Worm (Caenorhabditis elegans) whole organism, mixed stage, embryonic: Measurements from ENCODE around the gene osgn-1.

Source experiments
- M03D4.4 ChIP-seq: sonication (generic microtip); optimal IDR thresholded peaks from 2 replicates; lab custom pipeline; 2017; ENCODE audit warnings: mild to moderate bottlenecking, missing genetic modification characterization, missing compliant biosample characterization
- bed-3 ChIP-seq: fragments of 200-800 bp; sonication (Bioruptor generic); optimal IDR thresholded peaks from 3 replicates; lab custom pipeline; 2018; ENCODE audit warnings: mild to moderate bottlenecking, missing genetic modification characterization, moderate library complexity, missing compliant biosample characterization
- blmp-1 ChIP-seq: fragments of 150-350 bp; optimal IDR thresholded peaks from 2 replicates; lab custom pipeline; 2014; ENCODE audit warnings: missing biosample characterization, missing genetic modification characterization
- ceh-43 ChIP-seq: fragments of 200-800 bp; sonication (Bioruptor generic); optimal IDR thresholded peaks from 2 replicates; lab custom pipeline; 2018; ENCODE audit warnings: mild to moderate bottlenecking, missing genetic modification characterization, moderate library complexity, missing compliant biosample characterization
- ceh-83 ChIP-seq: fragments of 200-800 bp; sonication (Bioruptor generic); optimal IDR thresholded peaks from 2 replicates; lab custom pipeline; 2018; ENCODE audit warnings: mild to moderate bottlenecking, missing genetic modification characterization, missing compliant biosample characterization
- ces-1 ChIP-seq: fragments of 150-350 bp; optimal IDR thresholded peaks from 2 replicates; lab custom pipeline; 2014; ENCODE audit warnings: missing biosample characterization, missing genetic modification reagents, missing genetic modification characterization
- cnd-1 ChIP-seq: fragments of 200-800 bp; sonication (Bioruptor generic); optimal IDR thresholded peaks from 2 replicates; lab custom pipeline; 2018; ENCODE audit warnings: mild to moderate bottlenecking, missing genetic modification characterization, missing compliant biosample characterization
- drap-1 ChIP-seq: fragments of 200-800 bp; sonication (Bioruptor generic); optimal IDR thresholded peaks from 3 replicates; lab custom pipeline; 2018; ENCODE audit warnings: mild to moderate bottlenecking, missing genetic modification characterization, missing compliant biosample characterization
- elt-1 ChIP-seq: sonication (generic microtip); optimal IDR thresholded peaks from 2 replicates; lab custom pipeline; 2017; ENCODE audit warnings: missing genetic modification characterization, mild to moderate bottlenecking, missing compliant biosample characterization, antibody characterized with exemption, moderate library complexity, borderline replicate concordance; ENCODE audit not compliant: insufficient read depth
- elt-3 ChIP-seq: fragments of 150-350 bp; optimal IDR thresholded peaks from 2 replicates; lab custom pipeline; 2014; ENCODE audit warnings: missing biosample characterization, missing genetic modification characterization
- flh-1 ChIP-seq: fragments of 200-800 bp; sonication (Bioruptor generic); optimal IDR thresholded peaks from 2 replicates; lab custom pipeline; 2018; ENCODE audit warnings: mild to moderate bottlenecking, missing genetic modification characterization, moderate library complexity, missing compliant biosample characterization
- ham-2 ChIP-seq: fragments of 200-800 bp; sonication (Bioruptor generic); optimal IDR thresholded peaks from 2 replicates; lab custom pipeline; 2018; ENCODE audit warnings: mild to moderate bottlenecking, missing genetic modification characterization, missing compliant biosample characterization
- hlh-1 ChIP-seq: fragments of 150-350 bp; optimal IDR thresholded peaks from 2 replicates; lab custom pipeline; 2014; ENCODE audit warnings: missing biosample characterization, missing genetic modification reagents, missing genetic modification characterization
- lin-13 ChIP-seq: fragments of 150-350 bp; optimal IDR thresholded peaks from 2 replicates; lab custom pipeline; 2014; ENCODE audit warnings: missing biosample characterization, missing genetic modification characterization
- lin-32 ChIP-seq: fragments of 200-800 bp; sonication (Bioruptor generic); optimal IDR thresholded peaks from 2 replicates; lab custom pipeline; 2018; ENCODE audit warnings: mild to moderate bottlenecking, missing genetic modification characterization, missing compliant biosample characterization
- lsy-2 ChIP-seq: fragments of 150-350 bp; optimal IDR thresholded peaks from 2 replicates; lab custom pipeline; 2014; ENCODE audit warnings: missing biosample characterization, missing genetic modification characterization
- mab-5 ChIP-seq: fragments of 150-350 bp; optimal IDR thresholded peaks from 2 replicates; lab custom pipeline; 2014; ENCODE audit warnings: missing biosample characterization, missing genetic modification characterization
- mep-1 ChIP-seq: fragments of 150-350 bp; optimal IDR thresholded peaks from 2 replicates; lab custom pipeline; 2017; ENCODE audit warnings: missing biosample characterization, missing genetic modification reagents, missing genetic modification characterization, inconsistent platforms
- mls-2 ChIP-seq: sonication (generic microtip); optimal IDR thresholded peaks from 2 replicates; lab custom pipeline; 2016; ENCODE audit warnings: mild to moderate bottlenecking, missing genetic modification characterization, moderate library complexity, missing compliant biosample characterization
- nhr-12 ChIP-seq: fragments of 150-350 bp; optimal IDR thresholded peaks from 2 replicates; lab custom pipeline; 2014; ENCODE audit warnings: missing biosample characterization, missing genetic modification characterization
- nhr-2 ChIP-seq: fragments of 150-350 bp; optimal IDR thresholded peaks from 2 replicates; lab custom pipeline; 2014; ENCODE audit warnings: missing biosample characterization, missing genetic modification characterization
- nhr-237 ChIP-seq: fragments of 150-350 bp; optimal IDR thresholded peaks from 2 replicates; lab custom pipeline; 2014; ENCODE audit warnings: missing biosample characterization, missing genetic modification characterization
- nhr-28 ChIP-seq: fragments of 150-350 bp; optimal IDR thresholded peaks from 2 replicates; lab custom pipeline; 2014; ENCODE audit warnings: missing biosample characterization, missing genetic modification characterization
- nhr-76 ChIP-seq: sonication (generic microtip); optimal IDR thresholded peaks from 2 replicates; lab custom pipeline; 2017; ENCODE audit warnings: missing biosample characterization, missing genetic modification characterization
- snpc-4 ChIP-seq: fragments of 150-350 bp; optimal IDR thresholded peaks from 2 replicates; lab custom pipeline; 2014; ENCODE audit warnings: missing biosample characterization, missing genetic modification characterization
- sptf-1 ChIP-seq: sonication (generic microtip); optimal IDR thresholded peaks from 2 replicates; lab custom pipeline; 2017; ENCODE audit warnings: mild to moderate bottlenecking, missing genetic modification characterization, moderate library complexity, missing compliant biosample characterization
- tbx-8 ChIP-seq: fragments of 200-800 bp; sonication (Bioruptor generic); optimal IDR thresholded peaks from 2 replicates; lab custom pipeline; 2018; ENCODE audit warnings: mild to moderate bottlenecking, missing genetic modification characterization, moderate library complexity, missing compliant biosample characterization
- unc-39 ChIP-seq: fragments of 150-350 bp; optimal IDR thresholded peaks from 2 replicates; lab custom pipeline; 2014; ENCODE audit warnings: missing biosample characterization, missing genetic modification characterization
- unc-62 ChIP-seq: fragments of 150-350 bp; optimal IDR thresholded peaks from 2 replicates; lab custom pipeline; 2014; ENCODE audit warnings: missing biosample characterization, missing genetic modification reagents, missing genetic modification characterization
- zip-8 ChIP-seq: fragments of 150-350 bp; optimal IDR thresholded peaks from 2 replicates; lab custom pipeline; 2014; ENCODE audit warnings: missing biosample characterization, missing genetic modification characterization

Gene osgn-1

ce11 chrIV:4227917-4228316 lies 20.7 kb downstream of the osgn-1 start, which contains the start of gene srbc-70:
Gene srbc-70, minus strand, starts transcription at chrIV:4228017.
- no peak for TF ChIP-seq cnd-1 (tag; lab: Kevin White, UChicago)
- TF ChIP-seq nhr-28 = no peak
- TF ChIP-seq ham-2 (GFP tag; lab: Kevin White, UChicago) = no peak

- TF ChIP-seq unc-62 (GFP tag; lab: Kevin White, UChicago) (no peak), cnd-1 (tag; lab: Kevin White, UChicago) (no peak), sptf-1 (tag; lab: Kevin White, UChicago) (no peak), ham-2 (GFP tag; lab: Kevin White, UChicago) (peak; percentile 68)
- TF ChIP-seq, all 35 proteins: peak for 1
These were observed 28.3 kb downstream of the osgn-1 start, which contains the start of the genes zipt-2.2 and dpy-13 for ce11 chrIV:4235315-4236024. Gene zipt-2.2, minus strand, starts transcription at chrIV:4235365. Gene dpy-13, plus strand, starts transcription at chrIV:4235614.

ce11 chrIV:4236025-4236407 lies 28.8 kb downstream of the osgn-1 start:
- TF ChIP-seq ces-1 (GFP tag; lab: Kevin White, UChicago) (no peak), M03D4.4 (tag; lab: Kevin White, UChicago) (no peak), tbx-8 (GFP tag; lab: Kevin White, UChicago) (no peak), blmp-1 (no peak), nhr-12 (no peak)
- TF ChIP-seq, all 35 proteins: peak for 0

ce11 chrIV:4236671-4237070 lies 29.5 kb downstream of the osgn-1 start:
- TF ChIP-seq nhr-28 = no peak

ce11 chrIV:4243830-4244406 lies 36.7 kb downstream of the osgn-1 start:
- TF ChIP-seq drap-1 = no peak
- TF ChIP-seq M03D4.4 (tag; lab: Kevin White, UChicago) = no peak
- TF ChIP-seq nhr-76 = no peak
- TF ChIP-seq tbx-8 (GFP tag; lab: Kevin White, UChicago) = no peak
- TF ChIP-seq mep-1 (tag; lab: Kevin White, UChicago) = no peak
- no peak for TF ChIP-seq nhr-237
- TF ChIP-seq lsy-2 (tag; lab: Kevin White, UChicago) = no peak
- TF ChIP-seq elt-1 (tag; lab: Kevin White, UChicago) = no peak
- TF ChIP-seq ces-1 (GFP tag; lab: Kevin White, UChicago) = no peak
- no peak for TF ChIP-seq unc-39 (tag; lab: Kevin White, UChicago)
- TF ChIP-seq hlh-1 (tag; lab: Kevin White, UChicago) = no peak
- no peak for TF ChIP-seq unc-62 (GFP tag; lab: Kevin White, UChicago)
- TF ChIP-seq nhr-28 = no peak

ce11 chrIV:4244510-4244909 lies 37.3 kb downstream of the osgn-1 start, which contains the start of gene col-34:
Gene col-34, minus strand, starts transcription at chrIV:4244610.
- TF ChIP-seq hlh-1 (tag; lab: Kevin White, UChicago) (no peak), sptf-1 (tag; lab: Kevin White, UChicago) (no peak), unc-39 (tag; lab: Kevin White, UChicago) (no peak), elt-3 (no peak), zip-8 (no peak), ceh-83 (GFP tag; lab: Kevin White, UChicago) (no peak), lin-32 (no peak), flh-1 (GFP tag; lab: Kevin White, UChicago) (no peak), lin-13 (tag; lab: Kevin White, UChicago) (no peak), cnd-1 (tag; lab: Kevin White, UChicago) (no peak), snpc-4 (no peak), mls-2 (no peak), nhr-2 (tag; lab: Kevin White, UChicago) (no peak), nhr-237 (no peak), nhr-28 (no peak)

ce11 chrIV:4246493-4246892 lies 39.3 kb downstream of the osgn-1 start, which contains the start of gene ttr-20:
Gene ttr-20, plus strand, starts transcription at chrIV:4246793.
- TF ChIP-seq mab-5 (tag; lab: Kevin White, UChicago) (no peak), nhr-28 (no peak), ces-1 (GFP tag; lab: Kevin White, UChicago) (no peak), bed-3 (no peak), elt-3 (no peak), unc-62 (GFP tag; lab: Kevin White, UChicago) (no peak), nhr-12 (no peak), unc-39 (tag; lab: Kevin White, UChicago) (no peak), ceh-43 (GFP tag; lab: Kevin White, UChicago) (no peak), drap-1 (no peak), tbx-8 (GFP tag; lab: Kevin White, UChicago) (no peak), elt-1 (tag; lab: Kevin White, UChicago) (no peak), hlh-1 (tag; lab: Kevin White, UChicago) (no peak), M03D4.4 (tag; lab: Kevin White, UChicago) (no peak)
- TF ChIP-seq, all 35 proteins: peak for 0
